Worm (Caenorhabditis elegans): ENCODE results near the gene gldi-2.

DNA sequence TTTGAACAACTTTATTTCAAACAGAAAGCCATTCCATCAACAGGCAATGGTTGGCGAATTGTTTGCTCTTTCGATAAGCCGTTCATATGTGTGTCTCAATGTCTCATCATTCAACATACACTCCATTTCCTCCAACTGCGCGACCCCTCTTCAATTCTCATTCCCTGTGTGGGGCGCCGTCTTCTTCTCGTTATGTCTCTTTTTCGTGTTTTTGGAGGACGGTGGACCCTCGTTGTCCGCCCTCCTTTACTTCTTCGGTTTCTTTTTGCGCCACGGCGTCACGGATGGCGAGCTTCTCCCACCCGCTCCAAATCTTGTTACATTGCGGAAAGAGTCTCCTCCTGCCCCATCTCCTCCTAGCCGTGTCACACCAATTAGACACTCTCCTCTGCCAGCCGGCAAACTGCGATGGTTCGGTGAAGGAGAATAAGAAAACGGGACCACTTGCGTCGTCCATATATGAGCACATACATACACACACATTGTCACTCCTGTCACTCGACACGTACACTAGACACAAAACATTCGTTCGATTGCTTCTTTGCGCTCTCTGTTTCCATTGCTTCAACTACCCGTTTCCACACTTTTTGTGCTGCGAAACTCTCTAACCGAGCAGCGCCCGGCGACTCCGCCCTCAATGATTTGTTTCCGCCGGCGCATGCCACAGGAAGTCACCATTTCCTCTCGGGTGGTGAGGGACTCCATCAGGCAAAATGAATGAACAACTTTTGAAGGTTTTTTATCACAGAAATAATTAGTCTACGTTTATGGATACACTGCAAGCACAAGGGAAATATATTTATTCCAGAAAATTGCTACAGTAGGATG lies 45.1 kb downstream of the gldi-2 start:
- TF ChIP-seq ceh-36 (tag; optimal IDR thresholded peaks at IDR 0.05): peak; percentile 50
- TF ChIP-seq tbx-11 (GFP tag; IDR thresholded peaks at IDR 0.05): no peak
- TF ChIP-seq ets-7 (tag; optimal IDR thresholded peaks at IDR 0.05): no peak
- no peak for TF ChIP-seq F13C5.2 (tag; optimal IDR thresholded peaks at IDR 0.05)
- no peak for TF ChIP-seq flt-1 (GFP tag; IDR thresholded peaks at IDR 0.05)
- no peak for TF ChIP-seq pes-1 (GFP tag; IDR thresholded peaks at IDR 0.05)

Measured in whole organism, early embryonic.